Fruit fly (Drosophila melanogaster): ENCODE measurements around the gene CG14391.

CG14391 gene

dm6 chr3R:12697571-12698039, 3.0 kb upstream of the CG14391 start (continued):
- TF ChIP-seq CG16815 (GFP tag; optimal IDR thresholded peaks at IDR 0.05) (no peak), D19B (GFP tag; optimal IDR thresholded peaks at IDR 0.05) (no peak), CG31365 (tag; optimal IDR thresholded peaks at IDR 0.05) (no peak), CG30403 (GFP tag; optimal IDR thresholded peaks at IDR 0.05) (no peak), CG10979 (tag; optimal IDR thresholded peaks at IDR 0.05) (peak; percentile 28), NC2β (GFP tag; optimal IDR thresholded peaks at IDR 0.05) (no peak), CG34422 (GFP tag; IDR thresholded peaks at IDR 0.05) (no peak), slp2 (GFP tag; optimal IDR thresholded peaks at IDR 0.05) (no peak), CG12155 (GFP tag; optimal IDR thresholded peaks at IDR 0.05) (peak; percentile 19), Max (GFP tag; optimal IDR thresholded peaks at IDR 0.05) (no peak), CG17612 (GFP tag; IDR thresholded peaks at IDR 0.05) (no peak), CG33213 (GFP tag; optimal IDR thresholded peaks at IDR 0.05) (peak; percentile 32), seq (GFP tag; IDR thresholded peaks at IDR 0.05) (no peak), caup (GFP tag; optimal IDR thresholded peaks at IDR 0.05; ENCODE audit: severe bottlenecking) (peak; percentile 41), CG4707 (GFP tag; optimal IDR thresholded peaks at IDR 0.05) (no peak), dmrt11E (tag; optimal IDR thresholded peaks at IDR 0.05) (no peak), BEAF-32 (GFP tag; optimal IDR thresholded peaks at IDR 0.05) (peak; percentile 78), Hr3 (GFP tag; optimal IDR thresholded peaks at IDR 0.05) (no peak), zen (tag; optimal IDR thresholded peaks at IDR 0.05) (no peak), CG12236 (GFP tag; optimal IDR thresholded peaks at IDR 0.05) (no peak), z (GFP tag; IDR thresholded peaks at IDR 0.05) (no peak), CG18011 (GFP tag; optimal IDR thresholded peaks at IDR 0.05) (no peak), CG12071 (GFP tag; optimal IDR thresholded peaks at IDR 0.05) (peak; percentile 7), CG2199 (GFP tag; IDR thresholded peaks at IDR 0.05) (no peak), otp (GFP tag; IDR thresholded peaks at IDR 0.05) (no peak), prd (optimal IDR thresholded peaks at IDR 0.05) (no peak), prd (GFP tag; IDR thresholded peaks at IDR 0.05) (no peak), cwo (GFP tag; optimal IDR thresholded peaks at IDR 0.05) (no peak), klu (GFP tag; IDR thresholded peaks at IDR 0.05) (no peak), CG6689 (GFP tag; IDR thresholded peaks at IDR 0.05) (no peak), lilli (GFP tag; optimal IDR thresholded peaks at IDR 0.05) (peak; percentile 19), croc (GFP tag; conservative IDR thresholded peaks at IDR 0.05) (no peak), Asciz (GFP tag; optimal IDR thresholded peaks at IDR 0.05) (no peak), CG10431 (GFP tag; optimal IDR thresholded peaks at IDR 0.05) (no peak), Hr51 (GFP tag; optimal IDR thresholded peaks at IDR 0.05) (no peak), maf-S (GFP tag; optimal IDR thresholded peaks at IDR 0.05) (no peak), Poxn (GFP tag; IDR thresholded peaks at IDR 0.05) (no peak), repo (GFP tag; optimal IDR thresholded peaks at IDR 0.05) (no peak), CG32532 (GFP tag; IDR thresholded peaks at IDR 0.05) (no peak), Blimp-1 (GFP tag; optimal IDR thresholded peaks at IDR 0.05) (no peak), ci (GFP tag; IDR thresholded peaks at IDR 0.05) (no peak), CG6791 (GFP tag; IDR thresholded peaks at IDR 0.05; ENCODE audit: partially characterized antibody) (peak; percentile 63; the same call in 2 of the 3 replicates), CG11247 (GFP tag; IDR thresholded peaks at IDR 0.05) (no peak), CoRest (tag; optimal IDR thresholded peaks at IDR 0.05) (peak; percentile 24), CG13775 (GFP tag; optimal IDR thresholded peaks at IDR 0.05) (peak; percentile 10), gt (GFP tag; IDR thresholded peaks at IDR 0.05) (no peak), phol (tag; optimal IDR thresholded peaks at IDR 0.05) (peak; percentile 40), NfI (GFP tag; optimal IDR thresholded peaks at IDR 0.05) (no peak), mam (GFP tag; optimal IDR thresholded peaks at IDR 0.05) (no peak), unpg (GFP tag; optimal IDR thresholded peaks at IDR 0.05) (no peak), chn (GFP tag; optimal IDR thresholded peaks at IDR 0.05) (no peak)
